Worm (Caenorhabditis elegans) whole organism, midembryonic: Measurements from ENCODE around the gene W02F12.8.

ENCODE experiments used
- T22C8.4 ChIP-seq: fragments of 200-800 bp; sonication (Bioruptor generic); IDR thresholded peaks from 2 replicates; pipeline ENCODE4 v1.3.6; 2022; ENCODE audit warnings: missing genetic modification characterization, missing compliant biosample characterization
- cog-1 ChIP-seq: sonication (generic microtip); optimal IDR thresholded peaks from 2 replicates; lab custom pipeline; 2016; ENCODE audit warnings: missing genetic modification characterization, missing compliant biosample characterization
- flt-1 ChIP-seq: fragments of 200-800 bp; sonication (Bioruptor generic); IDR thresholded peaks from 2 replicates; pipeline ENCODE4 v1.3.6; 2022; ENCODE audit warnings: missing genetic modification characterization, missing compliant biosample characterization
- klf-2 ChIP-seq: fragments of 200-800 bp; sonication (Bioruptor generic); conservative IDR thresholded peaks from 2 replicates; pipeline ENCODE4 v1.3.6; 2022; ENCODE audit warnings: missing genetic modification reagents, missing genetic modification characterization, missing compliant biosample characterization
- med-1 ChIP-seq: sonication (generic microtip); optimal IDR thresholded peaks from 2 replicates; lab custom pipeline; 2017; ENCODE audit warnings: missing genetic modification characterization, mild to moderate bottlenecking, missing compliant biosample characterization, antibody characterized with exemption, missing genetic modification reagents; ENCODE audit not compliant: insufficient read depth
- ref-1 ChIP-seq: fragments of 200-800 bp; sonication (Bioruptor generic); conservative IDR thresholded peaks from 2 replicates; pipeline ENCODE4 v1.3.6; 2022; ENCODE audit warnings: missing genetic modification reagents, missing genetic modification characterization, missing compliant biosample characterization
- tab-1 ChIP-seq: fragments of 200-800 bp; sonication (Bioruptor generic); IDR thresholded peaks from 2 replicates; pipeline ENCODE4 v1.3.6; 2022; ENCODE audit warnings: missing genetic modification characterization, missing compliant biosample characterization
- ztf-23 ChIP-seq: fragments of 200-800 bp; sonication (Bioruptor generic); IDR thresholded peaks from 2 replicates; pipeline ENCODE4 v1.3.6; 2022; ENCODE audit warnings: missing genetic modification reagents, missing genetic modification characterization, missing compliant biosample characterization
- ztf-29 ChIP-seq: fragments of 200-800 bp; sonication (Bioruptor generic); IDR thresholded peaks from 2 replicates; pipeline ENCODE4 v1.3.6; 2022; ENCODE audit warnings: missing genetic modification reagents, missing genetic modification characterization, missing compliant biosample characterization

W02F12.8 gene

DNA sequence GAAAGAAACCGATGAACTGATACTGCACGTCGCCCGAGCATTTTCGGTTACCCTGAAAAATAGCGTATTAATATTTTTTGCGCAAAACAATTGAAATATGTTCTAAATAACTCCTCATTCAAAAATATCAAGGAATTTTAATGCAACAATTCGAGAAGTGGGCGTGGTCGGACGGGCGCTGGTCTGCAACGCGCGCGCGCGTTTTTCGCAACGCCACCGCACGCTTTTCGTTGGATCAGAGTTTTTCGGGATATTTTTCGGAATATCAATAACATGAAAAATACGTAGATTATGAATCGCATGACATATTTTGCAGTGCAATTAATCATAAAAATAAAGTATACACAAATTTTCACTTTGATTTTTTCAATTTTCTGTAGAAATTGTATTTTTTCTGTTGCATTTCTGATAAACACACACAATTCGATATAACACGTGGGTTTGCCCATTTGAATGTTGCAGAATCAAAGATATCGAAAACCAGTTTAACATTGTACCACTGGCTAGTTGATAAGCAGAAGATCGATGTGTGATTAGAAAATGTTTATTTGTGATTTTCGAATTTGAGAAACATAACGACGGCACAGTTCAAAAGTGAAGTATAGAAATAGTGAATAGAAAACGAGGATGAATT, 14.6 kb upstream of the W02F12.8 start, which contains the start of gene dlst-1:
TSS of gene dlst-1 (minus strand) at position 52 of the 634 bp plus-strand sequence.
- TF ChIP-seq tab-1 (GFP tag; lab: Robert Waterston, UW), result peak; percentile 80
- TF ChIP-seq med-1, result peak; percentile 77
- TF ChIP-seq T22C8.4 (GFP tag; lab: Robert Waterston, UW), result no peak
- 0 out of 2 replicates have a peak, but pooled peaks have one; percentile 28 for TF ChIP-seq klf-2 (GFP tag; lab: Robert Waterston, UW)
- TF ChIP-seq ref-1 (GFP tag; lab: Robert Waterston, UW), result 0 out of 2 replicates have a peak, but pooled peaks have one; percentile 23
- TF ChIP-seq ztf-23 (GFP tag; lab: Robert Waterston, UW), result peak; percentile 82
- no peak for TF ChIP-seq ztf-29 (GFP tag; lab: Robert Waterston, UW)
- peak; percentile 73 for TF ChIP-seq flt-1 (GFP tag; lab: Robert Waterston, UW)
- no peak for TF ChIP-seq cog-1 (tag; lab: Kevin White, UChicago)

- TF ChIP-seq tab-1 (GFP tag; lab: Robert Waterston, UW) (no peak), ztf-29 (GFP tag; lab: Robert Waterston, UW) (no peak), klf-2 (GFP tag; lab: Robert Waterston, UW) (no peak), med-1 (no peak)
Observed at ce11 chrV:6706771-6707170, 12.2 kb upstream of the W02F12.8 start, which contains the start of gene W02F12.4. TSS of gene W02F12.4 (minus strand) at chrV:6706934.

- TF ChIP-seq klf-2 (GFP tag; lab: Robert Waterston, UW) (no peak), flt-1 (GFP tag; lab: Robert Waterston, UW) (no peak), ref-1 (GFP tag; lab: Robert Waterston, UW) (no peak), med-1 (no peak), ztf-23 (GFP tag; lab: Robert Waterston, UW) (no peak), T22C8.4 (GFP tag; lab: Robert Waterston, UW) (no peak), ztf-29 (GFP tag; lab: Robert Waterston, UW) (no peak), cog-1 (tag; lab: Kevin White, UChicago) (no peak), tab-1 (GFP tag; lab: Robert Waterston, UW) (no peak)
Observed at ce11 chrV:6705367-6705766, 10.8 kb upstream of the W02F12.8 start.

DNA sequence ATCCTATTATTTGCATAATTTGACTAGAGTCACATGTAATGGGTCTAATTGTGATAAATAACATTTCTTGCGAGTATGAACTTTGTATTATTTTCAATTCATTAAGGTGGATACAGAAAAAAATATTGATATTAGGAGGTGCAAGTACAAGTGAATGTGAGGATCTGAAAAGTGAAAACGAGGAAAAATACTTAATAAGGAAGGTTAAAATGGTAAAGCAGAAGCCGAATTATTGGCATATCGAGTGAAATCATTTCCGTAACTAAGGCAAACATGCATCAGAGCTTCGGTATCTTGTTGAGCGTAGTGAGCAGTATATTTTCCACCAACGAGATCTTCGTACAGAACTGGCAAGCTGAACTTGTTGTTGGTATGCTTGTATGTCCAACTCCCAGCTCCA, 9.9 kb upstream of the W02F12.8 start:
- TF ChIP-seq ztf-23 (GFP tag; lab: Robert Waterston, UW) (no peak), ztf-29 (GFP tag; lab: Robert Waterston, UW) (no peak), cog-1 (tag; lab: Kevin White, UChicago) (no peak), klf-2 (GFP tag; lab: Robert Waterston, UW) (no peak), ref-1 (GFP tag; lab: Robert Waterston, UW) (no peak), flt-1 (GFP tag; lab: Robert Waterston, UW) (no peak), tab-1 (GFP tag; lab: Robert Waterston, UW) (no peak), T22C8.4 (GFP tag; lab: Robert Waterston, UW) (no peak), med-1 (no peak)

DNA sequence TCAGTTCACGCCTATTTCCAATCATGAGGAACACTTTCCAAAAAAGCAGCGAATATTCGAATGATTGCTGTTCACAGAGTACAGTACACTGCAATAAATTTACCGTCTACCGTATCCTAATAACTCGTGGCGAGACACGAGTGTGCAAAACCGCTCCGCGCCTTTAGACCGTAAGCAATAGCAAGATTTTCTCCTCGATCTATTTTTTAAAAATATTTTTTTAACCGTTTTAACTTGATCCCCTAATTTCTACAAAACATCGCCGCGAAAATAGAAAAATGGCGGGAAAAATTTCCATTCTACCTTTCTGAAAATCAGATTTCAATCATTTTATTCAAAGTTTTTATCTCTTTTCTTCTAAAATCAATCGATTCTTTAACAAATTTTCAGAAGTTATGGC, 8.1 kb upstream of the W02F12.8 start, which contains the start of gene era-1:
TSS of gene era-1 (plus strand) at position 366 of the 400 bp plus-strand sequence.
- no peak for TF ChIP-seq cog-1 (tag; lab: Kevin White, UChicago)
- no peak for TF ChIP-seq ref-1 (GFP tag; lab: Robert Waterston, UW)
- no peak for TF ChIP-seq tab-1 (GFP tag; lab: Robert Waterston, UW)
- no peak for TF ChIP-seq klf-2 (GFP tag; lab: Robert Waterston, UW)
- no peak for TF ChIP-seq ztf-29 (GFP tag; lab: Robert Waterston, UW)
- no peak for TF ChIP-seq flt-1 (GFP tag; lab: Robert Waterston, UW)

ce11 chrV:6699833-6700232, 5.3 kb upstream of the W02F12.8 start:
- TF ChIP-seq tab-1 (GFP tag; lab: Robert Waterston, UW) (no peak), ref-1 (GFP tag; lab: Robert Waterston, UW) (no peak), klf-2 (GFP tag; lab: Robert Waterston, UW) (no peak), flt-1 (GFP tag; lab: Robert Waterston, UW) (no peak), T22C8.4 (GFP tag; lab: Robert Waterston, UW) (no peak), med-1 (no peak), cog-1 (tag; lab: Kevin White, UChicago) (no peak)

DNA sequence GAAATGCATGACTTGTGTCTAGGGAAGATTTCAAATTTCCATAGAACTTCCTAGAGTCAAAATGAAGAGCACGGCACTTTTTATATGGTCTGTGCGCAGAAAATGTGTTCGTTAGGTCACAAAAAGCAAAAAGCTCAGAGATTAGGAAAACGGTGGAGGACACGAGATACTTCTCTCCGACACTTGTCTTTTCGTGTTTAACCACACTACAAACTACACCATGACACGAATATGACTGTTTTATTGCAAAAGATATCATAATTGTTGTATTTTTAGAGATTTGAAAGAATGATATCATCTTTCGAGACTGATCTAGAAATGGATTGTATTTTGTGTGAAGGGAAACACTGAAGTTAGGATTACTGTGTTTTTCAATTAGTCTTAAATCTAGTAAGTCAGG, 4.5 kb upstream of the W02F12.8 start:
- TF ChIP-seq klf-2 (GFP tag; lab: Robert Waterston, UW) (no peak), ref-1 (GFP tag; lab: Robert Waterston, UW) (no peak), T22C8.4 (GFP tag; lab: Robert Waterston, UW) (no peak), ztf-23 (GFP tag; lab: Robert Waterston, UW) (no peak), ztf-29 (GFP tag; lab: Robert Waterston, UW) (no peak), cog-1 (tag; lab: Kevin White, UChicago) (no peak), tab-1 (GFP tag; lab: Robert Waterston, UW) (no peak), med-1 (no peak), flt-1 (GFP tag; lab: Robert Waterston, UW) (no peak)

DNA sequence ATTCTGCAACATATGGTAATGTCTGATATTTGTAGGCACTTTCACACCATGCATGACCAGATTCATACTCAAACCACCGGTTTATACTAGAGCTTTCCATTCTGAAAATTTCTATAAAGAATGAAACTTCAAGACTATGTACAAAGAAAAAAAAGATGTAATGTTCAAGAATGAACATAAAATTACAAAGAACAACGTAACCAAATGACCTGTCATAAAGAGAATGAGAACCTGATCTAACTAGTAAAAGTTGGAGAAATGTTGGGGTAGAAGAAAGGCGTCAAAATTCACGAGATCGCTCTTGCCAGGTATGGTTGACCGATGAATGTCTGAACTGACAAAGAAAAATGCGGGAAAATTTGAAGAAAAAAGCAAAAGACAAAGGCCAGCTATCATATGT, 3.0 kb upstream of the W02F12.8 start, which contains the start of gene W02F12.2:
TSS of gene W02F12.2 (minus strand) at position 101 of the 400 bp plus-strand sequence.
- TF ChIP-seq tab-1 (GFP tag; lab: Robert Waterston, UW) (no peak), ref-1 (GFP tag; lab: Robert Waterston, UW) (no peak), med-1 (no peak), flt-1 (GFP tag; lab: Robert Waterston, UW) (no peak), klf-2 (GFP tag; lab: Robert Waterston, UW) (no peak), ztf-23 (GFP tag; lab: Robert Waterston, UW) (no peak), ztf-29 (GFP tag; lab: Robert Waterston, UW) (no peak), T22C8.4 (GFP tag; lab: Robert Waterston, UW) (no peak)

ce11 chrV:6691813-6692351, 2.7 kb downstream of the W02F12.8 start, which contains the start of gene mtl-1:
TSS of gene mtl-1 (minus strand) at chrV:6691863.
- no peak for TF ChIP-seq T22C8.4 (GFP tag; lab: Robert Waterston, UW)
- no peak for TF ChIP-seq tab-1 (GFP tag; lab: Robert Waterston, UW)
- TF ChIP-seq ztf-29 (GFP tag; lab: Robert Waterston, UW), result no peak
- no peak for TF ChIP-seq ztf-23 (GFP tag; lab: Robert Waterston, UW)
- no peak for TF ChIP-seq klf-2 (GFP tag; lab: Robert Waterston, UW)
- no peak for TF ChIP-seq ref-1 (GFP tag; lab: Robert Waterston, UW)
- TF ChIP-seq med-1, result no peak
- TF ChIP-seq cog-1 (tag; lab: Kevin White, UChicago), result no peak
- TF ChIP-seq flt-1 (GFP tag; lab: Robert Waterston, UW), result no peak
